Worm (Caenorhabditis elegans) whole organism, L3 larva: ENCODE data around the gene zig-2.

Experiments used
- R02D3.7 ChIP-seq: fragments of 150-350 bp; optimal IDR thresholded peaks from 2 replicates; lab custom pipeline; 2014; ENCODE audit warnings: missing biosample characterization, missing genetic modification characterization
- aly-2 ChIP-seq: fragments of 150-350 bp; optimal IDR thresholded peaks from 2 replicates; lab custom pipeline; 2014; ENCODE audit warnings: missing biosample characterization, missing genetic modification characterization
- ama-1 ChIP-seq: fragments of 150-350 bp; optimal IDR thresholded peaks from 2 replicates; lab custom pipeline; 2018
- ceh-16 ChIP-seq: sonication (generic microtip); optimal IDR thresholded peaks from 2 replicates; lab custom pipeline; 2017; ENCODE audit warnings: missing biosample characterization, missing genetic modification characterization
- ceh-28 ChIP-seq: fragments of 150-350 bp; optimal IDR thresholded peaks from 2 replicates; lab custom pipeline; 2014; ENCODE audit warnings: missing biosample characterization, missing genetic modification reagents, missing genetic modification characterization
- egl-27 ChIP-seq: sonication (generic microtip); optimal IDR thresholded peaks from 4 replicates; lab custom pipeline; 2017; ENCODE audit warnings: missing biosample characterization, missing genetic modification reagents, missing genetic modification characterization
- egl-5 ChIP-seq: fragments of 150-350 bp; optimal IDR thresholded peaks from 2 replicates; lab custom pipeline; 2017; ENCODE audit warnings: missing biosample characterization, missing genetic modification reagents, missing genetic modification characterization, inconsistent platforms
- elt-1 ChIP-seq: fragments of 150-350 bp; optimal IDR thresholded peaks from 2 replicates; lab custom pipeline; 2014; ENCODE audit warnings: missing biosample characterization, missing genetic modification characterization
- elt-2 ChIP-seq: sonication (generic microtip); optimal IDR thresholded peaks from 2 replicates; lab custom pipeline; 2016; ENCODE audit warnings: missing genetic modification reagents, mild to moderate bottlenecking, missing genetic modification characterization, missing compliant biosample characterization
- elt-3 ChIP-seq, 3 experiments: fragments of 150-350 bp in 1 of 3; sonication (generic microtip) in 2 of 3; optimal IDR thresholded peaks; 2 replicates in 2 of 3; 4 replicates in 1 of 3; lab custom pipeline; 2014 to 2017; ENCODE audit warnings: missing biosample characterization in 3 of 3, missing genetic modification characterization in 3 of 3
- eor-1 ChIP-seq, 2 experiments: fragments of 150-350 bp; optimal IDR thresholded peaks; 2 replicates each; lab custom pipeline; 2014 to 2018; ENCODE audit warnings: missing biosample characterization in 2 of 2, missing genetic modification characterization in 2 of 2
- fkh-2 ChIP-seq: fragments of 150-350 bp; optimal IDR thresholded peaks from 2 replicates; lab custom pipeline; 2014; ENCODE audit warnings: missing biosample characterization, missing genetic modification reagents, missing genetic modification characterization
- fos-1 ChIP-seq: fragments of 150-350 bp; optimal IDR thresholded peaks from 2 replicates; lab custom pipeline; 2014; ENCODE audit warnings: missing biosample characterization, missing genetic modification characterization
- hmg-11 ChIP-seq: sonication (generic microtip); optimal IDR thresholded peaks from 2 replicates; lab custom pipeline; 2016; ENCODE audit warnings: missing genetic modification characterization, missing compliant biosample characterization
- jun-1 ChIP-seq: fragments of 150-350 bp; optimal IDR thresholded peaks from 2 replicates; lab custom pipeline; 2014; ENCODE audit warnings: missing biosample characterization, missing genetic modification reagents, missing genetic modification characterization
- lsy-12 ChIP-seq: sonication (generic microtip); optimal IDR thresholded peaks from 2 replicates; lab custom pipeline; 2016; ENCODE audit warnings: mild to moderate bottlenecking, missing genetic modification characterization, missing compliant biosample characterization
- nhr-23 ChIP-seq: fragments of 150-350 bp; optimal IDR thresholded peaks from 2 replicates; lab custom pipeline; 2014; ENCODE audit warnings: missing biosample characterization, missing genetic modification reagents, missing genetic modification characterization
- nhr-237 ChIP-seq: fragments of 150-350 bp; optimal IDR thresholded peaks from 2 replicates; lab custom pipeline; 2014; ENCODE audit warnings: missing biosample characterization, missing genetic modification characterization
- nhr-28 ChIP-seq: fragments of 150-350 bp; optimal IDR thresholded peaks from 2 replicates; lab custom pipeline; 2014; ENCODE audit warnings: missing biosample characterization, missing genetic modification characterization
- nhr-43 ChIP-seq: sonication (generic microtip); optimal IDR thresholded peaks from 2 replicates; lab custom pipeline; 2016; ENCODE audit warnings: mild to moderate bottlenecking, missing genetic modification characterization, missing compliant biosample characterization; ENCODE audit not compliant: poor library complexity, severe bottlenecking
- nhr-67 ChIP-seq: fragments of 150-350 bp; optimal IDR thresholded peaks from 2 replicates; lab custom pipeline; 2014; ENCODE audit warnings: missing biosample characterization, missing genetic modification characterization
- nhr-77 ChIP-seq: fragments of 150-350 bp; optimal IDR thresholded peaks from 2 replicates; lab custom pipeline; 2014; ENCODE audit warnings: missing biosample characterization, missing genetic modification characterization
- pqm-1 ChIP-seq: fragments of 150-350 bp; optimal IDR thresholded peaks from 2 replicates; lab custom pipeline; 2017; ENCODE audit warnings: missing biosample characterization, missing genetic modification characterization, inconsistent platforms
- skn-1 ChIP-seq: fragments of 150-350 bp; optimal IDR thresholded peaks from 2 replicates; lab custom pipeline; 2014; ENCODE audit warnings: missing biosample characterization, missing genetic modification characterization
- snpc-4 ChIP-seq: fragments of 150-350 bp; optimal IDR thresholded peaks from 2 replicates; lab custom pipeline; 2014; ENCODE audit warnings: missing biosample characterization, missing genetic modification characterization
- tbx-2 ChIP-seq: sonication (generic microtip); optimal IDR thresholded peaks from 2 replicates; lab custom pipeline; 2016; ENCODE audit warnings: mild to moderate bottlenecking, missing genetic modification characterization, missing compliant biosample characterization
- unc-39 ChIP-seq: sonication (generic microtip); optimal IDR thresholded peaks from 4 replicates; lab custom pipeline; 2017; ENCODE audit warnings: missing biosample characterization, missing genetic modification characterization
- unc-62 ChIP-seq: fragments of 150-350 bp; sonication (generic microtip); optimal IDR thresholded peaks from 4 replicates; lab custom pipeline; 2014; ENCODE audit warnings: missing biosample characterization, missing genetic modification reagents, missing genetic modification characterization
- ztf-11 ChIP-seq: fragments of 150-350 bp; optimal IDR thresholded peaks from 2 replicates; lab custom pipeline; 2014; ENCODE audit warnings: missing biosample characterization, missing genetic modification characterization
- ztf-4 ChIP-seq: fragments of 150-350 bp; optimal IDR thresholded peaks from 2 replicates; lab custom pipeline; 2014; ENCODE audit warnings: missing biosample characterization, missing genetic modification characterization

zig-2 gene

DNA sequence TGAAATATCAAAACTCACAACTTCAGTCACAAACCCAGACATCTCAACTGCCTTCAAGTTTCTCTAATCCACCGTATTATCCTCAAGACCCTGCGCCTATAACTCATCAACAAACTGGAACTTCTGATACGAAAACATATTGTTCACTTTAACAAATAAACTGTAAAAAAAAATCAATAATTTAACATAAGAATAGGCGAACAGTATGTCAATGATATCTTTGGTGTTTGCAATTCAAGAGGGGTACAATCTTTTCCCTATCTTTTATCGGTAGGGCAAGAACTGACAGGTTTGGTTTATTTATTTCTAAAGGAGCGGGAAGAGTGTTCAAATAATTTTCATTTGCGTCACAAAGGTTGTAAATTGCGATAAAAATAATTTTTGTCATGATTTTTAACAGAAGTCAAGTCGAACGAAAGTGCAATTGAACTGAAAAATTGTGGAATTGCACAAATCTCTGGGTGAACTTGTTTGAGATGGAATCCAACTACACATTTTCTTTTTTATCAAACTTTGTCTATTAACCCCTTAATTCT lies 21.8 kb upstream of the zig-2 start (continued):
- TF ChIP-seq elt-3 (tag; optimal IDR thresholded peaks at IDR 0.05; lab: Kevin White, UChicago) (peak; percentile 72 to 98 (median 87)), unc-39 (tag; lab: Kevin White, UChicago) (no peak), nhr-237 (tag; lab: Kevin White, UChicago) (peak; percentile 43)
- TF ChIP-seq, all 47 proteins: peak for 43

DNA sequence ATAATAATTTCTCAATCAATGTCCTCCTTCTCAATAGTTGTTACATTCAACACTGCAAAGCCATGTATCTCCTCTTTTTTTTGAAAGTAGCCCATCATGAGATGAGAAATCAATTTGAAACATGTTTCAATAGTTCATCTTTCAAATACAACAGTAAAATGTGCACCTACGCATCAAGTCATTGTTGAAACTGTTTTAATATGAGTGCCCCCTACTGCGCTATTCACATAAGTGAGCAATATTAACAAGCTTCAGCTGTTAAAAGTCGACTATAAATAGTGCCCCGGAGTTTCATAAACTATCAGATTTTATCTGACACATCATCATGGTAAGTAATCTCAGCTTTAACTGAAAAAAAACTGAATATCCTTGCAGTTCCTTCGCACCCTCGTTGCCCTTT lies 19.2 kb upstream of the zig-2 start, which contains the start of the genes nspc-15 and F19H6.6:
TSS of gene nspc-15 (plus strand) at position 301 of the 400 bp plus-strand sequence.
TSS of gene F19H6.6 (plus strand) at position 384 of the 400 bp plus-strand sequence.
- TF ChIP-seq ceh-16 (tag; lab: Kevin White, UChicago), result no peak
- no peak for TF ChIP-seq ztf-11
- TF ChIP-seq fkh-2 (tag; lab: Kevin White, UChicago), result no peak
- TF ChIP-seq nhr-77 (tag; lab: Kevin White, UChicago), result no peak

DNA sequence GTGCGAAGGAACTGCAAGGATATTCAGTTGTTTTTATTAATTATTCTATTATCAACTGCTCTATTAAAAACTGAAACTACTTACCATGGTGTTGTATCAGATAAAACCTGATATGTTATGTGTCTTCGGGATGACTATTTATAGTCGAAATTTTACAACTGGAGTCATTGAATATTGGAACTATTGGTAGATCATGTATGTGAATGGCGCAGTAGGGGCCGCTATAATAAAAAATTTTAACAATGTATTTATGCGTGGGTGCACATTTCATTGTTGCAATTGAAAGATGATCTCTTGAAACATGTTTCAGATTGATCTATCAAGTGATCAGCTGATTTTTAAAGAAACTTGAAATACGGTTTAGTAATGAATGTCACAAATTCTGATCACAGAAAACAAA lies 17.7 kb upstream of the zig-2 start, which contains the start of gene nspc-14:
TSS of gene nspc-14 (minus strand) at position 101 of the 400 bp plus-strand sequence.
- TF ChIP-seq nhr-237 (tag; lab: Kevin White, UChicago), result no peak
- TF ChIP-seq egl-5 (tag; lab: Kevin White, UChicago), result no peak
- TF ChIP-seq nhr-23, result no peak
- TF ChIP-seq nhr-77 (tag; lab: Kevin White, UChicago), result no peak
- no peak for TF ChIP-seq ama-1
- no peak for TF ChIP-seq nhr-43 (tag; lab: Kevin White, UChicago)
- TF ChIP-seq nhr-28, result no peak
- TF ChIP-seq elt-3 (tag; optimal IDR thresholded peaks at IDR 0.05; lab: Kevin White, UChicago), result no peak
- no peak for TF ChIP-seq egl-27 (tag; lab: Kevin White, UChicago)
- no peak for TF ChIP-seq ztf-4 (tag; lab: Kevin White, UChicago)
- TF ChIP-seq skn-1 (tag; lab: Kevin White, UChicago), result no peak
- no peak for TF ChIP-seq hmg-11 (tag; lab: Kevin White, UChicago)
- TF ChIP-seq unc-62 (GFP tag; lab: Kevin White, UChicago), result no peak
- no peak for TF ChIP-seq elt-2 (tag; lab: Kevin White, UChicago)
- no peak for TF ChIP-seq R02D3.7 (tag; lab: Kevin White, UChicago)
- no peak for TF ChIP-seq eor-1 (tag; optimal IDR thresholded peaks at IDR 0.05; lab: Kevin White, UChicago)

DNA sequence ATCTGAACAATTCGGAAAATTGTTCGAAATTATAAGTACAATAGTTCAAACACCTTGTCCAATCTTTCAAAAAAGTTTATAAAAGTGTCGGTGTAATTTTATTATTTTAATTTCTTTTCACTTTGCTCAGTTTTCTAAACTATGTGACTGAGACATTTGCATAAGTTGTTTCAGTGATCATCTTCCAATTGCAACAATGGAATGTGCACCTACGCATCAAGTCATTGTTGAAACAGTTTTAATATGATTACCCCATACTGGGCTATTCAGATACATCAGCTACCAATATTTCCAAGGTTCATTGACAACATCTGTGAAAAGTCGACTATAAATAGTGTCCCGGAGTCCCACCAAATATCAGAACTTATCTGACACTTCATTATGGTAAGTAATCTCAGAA lies 15.9 kb upstream of the zig-2 start, which contains the start of gene nspc-13:
TSS of gene nspc-13 (plus strand) at position 301 of the 400 bp plus-strand sequence.
- TF ChIP-seq aly-2 (tag; lab: Kevin White, UChicago), result no peak

DNA sequence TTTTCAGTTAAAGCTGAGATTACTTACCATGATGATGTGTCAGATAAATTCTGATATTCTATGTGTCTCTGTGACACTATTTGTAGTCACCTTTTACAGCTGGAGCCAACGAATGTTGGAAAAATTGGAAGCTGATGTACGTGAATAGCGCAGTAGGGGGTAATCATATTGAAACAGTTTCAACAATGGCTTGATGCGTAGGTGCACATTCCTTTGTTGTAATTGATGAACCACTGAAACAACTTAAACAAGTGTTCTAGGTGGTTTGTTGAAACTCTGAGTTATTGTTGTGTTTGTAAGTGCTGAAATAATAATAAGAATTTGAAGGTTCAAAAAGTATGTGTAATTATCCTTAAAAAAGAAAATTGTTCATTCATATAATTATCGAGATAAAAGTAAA lies 15.3 kb upstream of the zig-2 start, which contains the start of gene nspc-12:
TSS of gene nspc-12 (minus strand) at position 101 of the 400 bp plus-strand sequence.
- TF ChIP-seq nhr-67 (tag; lab: Kevin White, UChicago) (no peak), lsy-12 (tag; lab: Kevin White, UChicago) (no peak), nhr-77 (tag; lab: Kevin White, UChicago) (no peak), jun-1 (tag; lab: Kevin White, UChicago) (no peak), snpc-4 (tag; lab: Kevin White, UChicago) (no peak), nhr-43 (tag; lab: Kevin White, UChicago) (no peak), nhr-23 (no peak), ceh-28 (no peak)

DNA sequence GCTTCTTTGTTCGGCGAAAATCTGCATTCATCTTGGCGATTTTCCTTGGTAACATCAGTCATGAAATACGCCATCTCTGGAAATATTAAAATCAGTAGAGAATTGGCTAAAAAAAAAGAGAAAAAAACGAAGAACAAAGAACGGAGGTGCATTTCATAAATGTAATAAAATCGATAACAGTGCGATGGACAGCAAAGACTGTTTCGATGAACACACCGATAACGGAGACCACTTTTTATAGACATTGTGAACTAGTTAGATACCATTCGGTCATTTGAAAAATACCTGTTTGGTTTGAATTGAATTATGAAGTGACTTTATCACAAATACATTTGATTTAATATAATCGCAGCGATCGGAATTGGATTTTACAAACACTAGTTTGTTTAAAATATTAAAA lies 11.6 kb upstream of the zig-2 start, which contains the start of gene F42F12.4:
TSS of gene F42F12.4 (minus strand) at position 76 of the 400 bp plus-strand sequence.
- TF ChIP-seq tbx-2 (tag; lab: Kevin White, UChicago) (no peak), pqm-1 (tag; lab: Kevin White, UChicago) (peak; percentile 3), fos-1 (no peak), nhr-28 (no peak), ceh-28 (peak; percentile 63), ceh-16 (tag; lab: Kevin White, UChicago) (no peak), ztf-11 (no peak), elt-1 (tag; lab: Kevin White, UChicago) (no peak), elt-2 (tag; lab: Kevin White, UChicago) (peak; percentile 29)
